Fruit fly (Drosophila melanogaster): ENCODE measurements around the gene rogdi.

- TF ChIP-seq Snoo (tag; optimal IDR thresholded peaks at IDR 0.05) = no peak
- TF ChIP-seq CG8301 (tag; optimal IDR thresholded peaks at IDR 0.05) = no peak
- no peak for TF ChIP-seq CG13204 (GFP tag; optimal IDR thresholded peaks at IDR 0.05)
Measured at dm6 chr3L:17007496-17007895, 41.8 kb upstream of the rogdi start.
